Worm (Caenorhabditis elegans) whole organism, young adult: ENCODE measurements around the gene pigq-1.

ENCODE experiments used
- F37B4.10 ChIP-seq: fragments of 200-800 bp; sonication (Bioruptor generic); IDR thresholded peaks from 2 replicates; pipeline ENCODE4 v1.3.6; 2022; ENCODE audit warnings: missing genetic modification characterization, missing compliant biosample characterization
- Y67H2A.10 ChIP-seq: fragments of 200-800 bp; sonication (Bioruptor generic); conservative IDR thresholded peaks from 2 replicates; pipeline ENCODE4 v1.3.6; 2022; ENCODE audit warnings: missing genetic modification reagents, missing genetic modification characterization, missing compliant biosample characterization
- ceh-91 ChIP-seq: fragments of 200-800 bp; sonication (Bioruptor generic); IDR thresholded peaks from 2 replicates; pipeline ENCODE4 v1.3.6; 2022; ENCODE audit warnings: missing genetic modification reagents, missing genetic modification characterization, missing compliant biosample characterization
- efl-1 ChIP-seq: fragments of 150-350 bp; optimal IDR thresholded peaks from 2 replicates; lab custom pipeline; 2014; ENCODE audit warnings: missing biosample characterization, missing genetic modification reagents, missing genetic modification characterization
- him-1 ChIP-seq: sonication (generic microtip); optimal IDR thresholded peaks from 2 replicates; lab custom pipeline; 2016; ENCODE audit warnings: missing genotype, missing genetic modification reagents, missing genetic modification characterization, missing compliant biosample characterization
- hlh-12 ChIP-seq: sonication (generic microtip); optimal IDR thresholded peaks from 2 replicates; lab custom pipeline; 2016; ENCODE audit warnings: missing genetic modification characterization, missing compliant biosample characterization
- lin-35 ChIP-seq, 3 experiments: fragments of 150-350 bp in 2 of 3; sonication (generic microtip) in 1 of 3; optimal IDR thresholded peaks; 2 replicates each; lab custom pipeline; 2014 to 2018; ENCODE audit warnings: missing biosample characterization in 3 of 3, missing genetic modification characterization in 3 of 3, missing genetic modification reagents in 3 of 3
- lin-40 ChIP-seq: sonication (generic microtip); optimal IDR thresholded peaks from 2 replicates; lab custom pipeline; 2016; ENCODE audit warnings: missing genetic modification characterization, mild to moderate bottlenecking, missing compliant biosample characterization, missing genotype, missing genetic modification reagents
- snpc-4 ChIP-seq, 5 experiments: fragments of 150-350 bp in 1 of 5; sonication (generic microtip) in 4 of 5; optimal IDR thresholded peaks; 2 replicates each; lab custom pipeline; 2014 to 2018; ENCODE audit warnings: missing genetic modification characterization in 5 of 5, missing biosample characterization in 3 of 5, antibody characterized with exemption in 2 of 5, mild to moderate bottlenecking in 2 of 5, missing compliant biosample characterization in 2 of 5, missing genotype in 2 of 5, moderate library complexity in 2 of 5, missing genetic modification reagents in 1 of 5

DNA sequence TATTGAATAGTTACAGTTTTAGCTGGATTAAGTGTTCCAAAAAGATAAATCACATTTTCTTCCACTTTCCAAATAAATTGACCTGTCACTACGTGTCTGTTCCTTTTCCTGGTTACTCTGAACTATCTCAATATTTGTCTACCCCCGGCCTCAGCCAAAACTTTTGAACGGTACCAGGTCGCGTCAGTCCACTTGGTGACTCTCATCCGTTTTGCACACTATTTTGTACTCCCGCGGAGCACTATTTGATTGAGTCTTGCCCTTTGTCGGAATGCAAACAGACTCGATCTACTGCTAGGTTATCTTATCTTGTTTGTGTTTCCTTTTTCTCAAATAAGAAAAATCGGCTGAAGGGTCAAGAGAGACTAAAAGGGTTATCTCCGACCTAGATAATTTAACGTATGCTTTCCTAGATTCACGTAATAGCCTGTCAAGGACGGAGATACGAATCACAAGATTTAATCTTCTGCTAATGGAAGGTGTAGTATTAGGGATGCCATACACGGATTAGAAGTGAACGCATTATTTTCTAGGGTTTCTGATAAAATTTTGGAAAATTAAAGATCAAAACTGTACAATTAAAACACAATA, 27.0 kb downstream of the pigq-1 start:
- no peak for TF ChIP-seq efl-1 (GFP tag; lab: Kevin White, UChicago)
- no peak for TF ChIP-seq F37B4.10 (GFP tag; lab: Robert Waterston, UW)
- no peak for TF ChIP-seq hlh-12 (tag; lab: Kevin White, UChicago)
- no peak for TF ChIP-seq him-1
- TF ChIP-seq snpc-4 (GFP tag; optimal IDR thresholded peaks at IDR 0.05; lab: Kevin White, UChicago) = no peak
- no peak for TF ChIP-seq snpc-4 (tag; optimal IDR thresholded peaks at IDR 0.05; lab: Kevin White, UChicago)
- no peak for TF ChIP-seq Y67H2A.10 (GFP tag; lab: Robert Waterston, UW)
- no peak for TF ChIP-seq lin-35 (GFP tag; optimal IDR thresholded peaks at IDR 0.05; lab: Kevin White, UChicago)
- no peak for TF ChIP-seq ceh-91 (GFP tag; lab: Robert Waterston, UW)
- TF ChIP-seq lin-40 (tag; lab: Kevin White, UChicago) = no peak
